Fruit fly (Drosophila melanogaster) whole organism, wandering third instar larva: ENCODE results near the gene Sb.
A peak's percentile ranks its signal among the peaks of the same experiment; 100 is the strongest.

Source experiments
- Abd-B ChIP-seq: fragments of >200 bp; optimal IDR thresholded peaks from 2 replicates; lab custom pipeline; 2017; ENCODE audit warnings: missing biosample characterization, missing genetic modification characterization
- CG32264 ChIP-seq: fragments of 200-800 bp; sonication (Bioruptor generic); optimal IDR thresholded peaks from 2 replicates; lab custom pipeline; 2016; ENCODE audit warnings: missing biosample characterization, missing genetic modification characterization
- CG9705 ChIP-seq: fragments of 200-800 bp; sonication (Bioruptor generic); optimal IDR thresholded peaks from 2 replicates; lab custom pipeline; 2018; ENCODE audit warnings: missing biosample characterization, mild to moderate bottlenecking, missing genetic modification characterization
- CrebA ChIP-seq: fragments of 200-800 bp; sonication (Bioruptor generic); optimal IDR thresholded peaks from 2 replicates; lab custom pipeline; 2016; ENCODE audit warnings: missing biosample characterization, mild to moderate bottlenecking, missing genetic modification characterization, borderline replicate concordance
- Dfd ChIP-seq: fragments of >200 bp; optimal IDR thresholded peaks from 2 replicates; lab custom pipeline; 2017; ENCODE audit warnings: missing biosample characterization, missing genetic modification characterization
- GATAd ChIP-seq: sonication (Bioruptor generic); optimal IDR thresholded peaks from 2 replicates; lab custom pipeline; 2016; ENCODE audit warnings: missing biosample characterization, missing genetic modification characterization
- HLH106 ChIP-seq: fragments of 200-800 bp; optimal IDR thresholded peaks from 3 replicates; lab custom pipeline; 2019; ENCODE audit warnings: missing biosample characterization, mild to moderate bottlenecking, missing genetic modification characterization, moderate library complexity
- Hr78 ChIP-seq: fragments of >200 bp; optimal IDR thresholded peaks from 2 replicates; lab custom pipeline; 2017; ENCODE audit warnings: missing biosample characterization, missing genetic modification characterization
- Hr83 ChIP-seq: fragments of 200-300 bp; sonication (Bioruptor generic); optimal IDR thresholded peaks from 2 replicates; lab custom pipeline; 2016; ENCODE audit warnings: missing biosample characterization, mild to moderate bottlenecking, missing genetic modification characterization, moderate library complexity; ENCODE audit not compliant: poor library complexity, severe bottlenecking
- Jra ChIP-seq: sonication (Bioruptor generic); optimal IDR thresholded peaks from 2 replicates; lab custom pipeline; 2016; ENCODE audit warnings: missing biosample characterization, missing genetic modification characterization
- Mio ChIP-seq: sonication (Bioruptor generic); optimal IDR thresholded peaks from 2 replicates; lab custom pipeline; 2016; ENCODE audit warnings: missing biosample characterization, missing genetic modification characterization
- Myc ChIP-seq: fragments of >200 bp; optimal IDR thresholded peaks from 2 replicates; lab custom pipeline; 2017
- N ChIP-seq: fragments of >200 bp; optimal IDR thresholded peaks from 2 replicates; lab custom pipeline; 2018; ENCODE audit warnings: missing biosample characterization, missing external identifiers, missing genetic modification characterization
- OdsH ChIP-seq: fragments of 200-800 bp; sonication (Bioruptor generic); optimal IDR thresholded peaks from 2 replicates; lab custom pipeline; 2016; ENCODE audit warnings: missing biosample characterization, mild to moderate bottlenecking, missing genetic modification characterization
- Rel ChIP-seq, 2 experiments: fragments of 200-800 bp; sonication (Bioruptor generic) in 1 of 2; optimal IDR thresholded peaks; 2 replicates in 1 of 2; 3 replicates in 1 of 2; lab custom pipeline; 2016 to 2019; ENCODE audit warnings: mild to moderate bottlenecking in 2 of 2, missing biosample characterization in 2 of 2, missing genetic modification characterization in 2 of 2, moderate library complexity in 1 of 2
- Sp1 ChIP-seq: fragments of 200-800 bp; sonication (Bioruptor generic); optimal IDR thresholded peaks from 3 replicates; lab custom pipeline; 2019; ENCODE audit warnings: missing biosample characterization, mild to moderate bottlenecking, missing genetic modification characterization, moderate library complexity
- Vsx2 ChIP-seq: fragments of 200-300, 225-300 bp; sonication (Bioruptor generic); optimal IDR thresholded peaks from 2 replicates; lab custom pipeline; 2018; ENCODE audit warnings: missing biosample characterization, missing genetic modification characterization; ENCODE audit not compliant: partially characterized antibody
- br ChIP-seq: fragments of 200-800 bp; sonication (Bioruptor generic); optimal IDR thresholded peaks from 2 replicates; lab custom pipeline; 2016; ENCODE audit warnings: missing biosample characterization, missing genetic modification characterization
- brk ChIP-seq: fragments of 200-800 bp; sonication (Bioruptor generic); optimal IDR thresholded peaks from 2 replicates; lab custom pipeline; 2016; ENCODE audit warnings: missing biosample characterization, mild to moderate bottlenecking, missing genetic modification characterization
- dl ChIP-seq, 2 experiments: fragments of 175-275, 200-275 bp in 1 of 2; fragments of 200-275 bp in 1 of 2; sonication (Bioruptor generic); optimal IDR thresholded peaks; lab custom pipeline; 2018; ENCODE audit warnings: mild to moderate bottlenecking in 2 of 2, missing biosample characterization in 2 of 2, missing genetic modification characterization in 2 of 2, moderate library complexity in 2 of 2; ENCODE audit not compliant: partially characterized antibody in 2 of 2, insufficient read depth in 1 of 2
- ey ChIP-seq: fragments of 200-800 bp; sonication (Bioruptor generic); optimal IDR thresholded peaks from 2 replicates; lab custom pipeline; 2016; ENCODE audit warnings: missing biosample characterization, missing genetic modification characterization
- foxo ChIP-seq, 2 experiments: fragments of 200-800 bp; sonication (Bioruptor generic); optimal IDR thresholded peaks; 2 replicates in 1 of 2; 3 replicates in 1 of 2; lab custom pipeline; 2016 to 2017; ENCODE audit warnings: missing biosample characterization in 2 of 2, missing genetic modification characterization in 2 of 2
- h ChIP-seq: fragments of 200-800 bp; sonication (Bioruptor generic); optimal IDR thresholded peaks from 3 replicates; lab custom pipeline; 2016; ENCODE audit warnings: missing biosample characterization, mild to moderate bottlenecking, missing genetic modification characterization
- jim ChIP-seq: fragments of 175-275, 200-325 bp; sonication (Bioruptor generic); optimal IDR thresholded peaks from 2 replicates; lab custom pipeline; 2016; ENCODE audit warnings: missing biosample characterization, mild to moderate bottlenecking, missing genetic modification characterization
- lola ChIP-seq: fragments of >200 bp; optimal IDR thresholded peaks from 2 replicates; lab custom pipeline; 2017; ENCODE audit warnings: missing biosample characterization, missing genetic modification characterization
- pan ChIP-seq: fragments of >200 bp; optimal IDR thresholded peaks from 2 replicates; lab custom pipeline; 2017
- psq ChIP-seq: fragments of 200-800 bp; sonication (Bioruptor generic); optimal IDR thresholded peaks from 3 replicates; lab custom pipeline; 2017; ENCODE audit warnings: missing biosample characterization, mild to moderate bottlenecking, missing genetic modification characterization, moderate library complexity
- rgr ChIP-seq: fragments of 200-800 bp; sonication (Bioruptor generic); optimal IDR thresholded peaks from 3 replicates; lab custom pipeline; 2016; ENCODE audit warnings: missing biosample characterization, mild to moderate bottlenecking, missing genetic modification characterization
- sage ChIP-seq: fragments of 200-800 bp; sonication (Bioruptor generic); optimal IDR thresholded peaks from 2 replicates; lab custom pipeline; 2016; ENCODE audit warnings: missing biosample characterization, mild to moderate bottlenecking, missing genetic modification characterization
- sv ChIP-seq: fragments of 200-800 bp; sonication (Bioruptor generic); optimal IDR thresholded peaks from 3 replicates; lab custom pipeline; 2016; ENCODE audit warnings: missing biosample characterization, missing genetic modification characterization
- woc ChIP-seq: sonication (Bioruptor generic); optimal IDR thresholded peaks from 2 replicates; lab custom pipeline; 2016; ENCODE audit warnings: missing biosample characterization, mild to moderate bottlenecking, missing genetic modification characterization

Sb gene

dm6 chr3R:16071689-16072580 is 44.0 kb upstream of the Sb start (continued):
- TF ChIP-seq OdsH (GFP tag; lab: Kevin White, UChicago) = peak; percentile 90

- TF ChIP-seq lola (GFP tag; lab: Kevin White, UChicago) (no peak), Myc (lab: Kevin White, UChicago) (no peak), Dfd (GFP tag; lab: Kevin White, UChicago) (no peak), woc (GFP tag; lab: Kevin White, UChicago) (peak; percentile 45), Hr83 (GFP tag; lab: Kevin White, UChicago) (no peak)
Measured at dm6 chr3R:16072581-16072908, 43.4 kb upstream of the Sb start.

dm6 chr3R:16074122-16074521 is 41.8 kb upstream of the Sb start:
- TF ChIP-seq Mio (GFP tag; lab: Kevin White, UChicago) = no peak
- no peak for TF ChIP-seq N
- TF ChIP-seq psq (GFP tag; lab: Kevin White, UChicago) = no peak
- no peak for TF ChIP-seq Sp1 (GFP tag; lab: Kevin White, UChicago)
- TF ChIP-seq HLH106 (tag; lab: Kevin White, UChicago) = no peak
- TF ChIP-seq Myc (lab: Kevin White, UChicago) = no peak
- TF ChIP-seq rgr = no peak
- TF ChIP-seq OdsH (GFP tag; lab: Kevin White, UChicago) = no peak
- no peak for TF ChIP-seq Vsx2 (GFP tag; lab: Kevin White, UChicago)
- TF ChIP-seq CrebA (GFP tag; lab: Kevin White, UChicago) = no peak
- TF ChIP-seq Abd-B (GFP tag; lab: Kevin White, UChicago) = no peak
- TF ChIP-seq dl (GFP tag; optimal IDR thresholded peaks at IDR 0.05; lab: Kevin White, UChicago; ENCODE audit: insufficient read depth in 1 of 2, partially characterized antibody in 2 of 2) = no peak
- TF ChIP-seq sv = no peak
- TF ChIP-seq Jra (GFP tag; lab: Kevin White, UChicago) = no peak
- TF ChIP-seq sage = no peak
- TF ChIP-seq CG32264 = no peak
- TF ChIP-seq foxo (GFP tag; optimal IDR thresholded peaks at IDR 0.05; lab: Kevin White, UChicago) = no peak
- no peak for TF ChIP-seq CG9705 (GFP tag; lab: Kevin White, UChicago)
- TF ChIP-seq, all 38 proteins: peak for 0

- no peak for TF ChIP-seq h
- no peak for TF ChIP-seq Hr83 (GFP tag; lab: Kevin White, UChicago)
- TF ChIP-seq jim = no peak
- no peak for TF ChIP-seq Rel (GFP tag; optimal IDR thresholded peaks at IDR 0.05; lab: Kevin White, UChicago)
- TF ChIP-seq Rel (tag; optimal IDR thresholded peaks at IDR 0.05; lab: Kevin White, UChicago) = no peak
- no peak for TF ChIP-seq ey (GFP tag; lab: Kevin White, UChicago)
Measured at dm6 chr3R:16078247-16078646, 37.7 kb upstream of the Sb start.

- TF ChIP-seq CG9705 (GFP tag; lab: Kevin White, UChicago) = no peak
- TF ChIP-seq Rel (GFP tag; optimal IDR thresholded peaks at IDR 0.05; lab: Kevin White, UChicago) = no peak
- no peak for TF ChIP-seq Rel (tag; optimal IDR thresholded peaks at IDR 0.05; lab: Kevin White, UChicago)
- no peak for TF ChIP-seq Jra (GFP tag; lab: Kevin White, UChicago)
- no peak for TF ChIP-seq psq (GFP tag; lab: Kevin White, UChicago)
- TF ChIP-seq brk (GFP tag; lab: Kevin White, UChicago) = no peak
Measured at dm6 chr3R:16080942-16081589, 34.9 kb upstream of the Sb start, which contains the start of gene CG32855. Gene CG32855, minus strand, starts transcription at chr3R:16080992.

dm6 chr3R:16082384-16082783 is 33.6 kb upstream of the Sb start:
- TF ChIP-seq br (no peak), pan (lab: Kevin White, UChicago) (no peak), Vsx2 (GFP tag; lab: Kevin White, UChicago) (no peak), Hr78 (no peak), Myc (lab: Kevin White, UChicago) (no peak), GATAd (GFP tag; lab: Kevin White, UChicago) (no peak), Mio (GFP tag; lab: Kevin White, UChicago) (no peak)
